Worm (Caenorhabditis elegans): Measurements from ENCODE around the gene F16F9.3.

F16F9.3 gene

DNA sequence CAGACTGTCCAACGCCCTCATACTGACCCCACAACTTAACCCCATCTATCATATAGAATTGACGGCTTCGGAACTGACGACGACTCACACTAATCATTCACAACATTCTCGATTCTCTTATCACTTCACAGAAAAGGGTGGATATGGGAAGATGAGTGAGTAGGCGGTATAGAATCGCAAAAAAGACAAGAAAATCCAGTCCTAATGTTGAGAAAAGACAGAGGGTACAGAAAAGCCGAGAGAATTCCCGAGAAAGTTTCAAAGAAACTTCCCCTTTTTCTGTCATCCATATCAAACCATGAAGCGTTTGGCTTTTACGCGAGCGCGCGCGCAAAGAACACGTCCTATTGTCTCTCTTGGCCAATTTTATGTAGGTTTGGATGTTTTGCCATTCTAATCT is 46.8 kb downstream of the F16F9.3 start:
- TF ChIP-seq ztf-11 (tag; optimal IDR thresholded peaks at IDR 0.05) (no peak), nhr-23 (tag; optimal IDR thresholded peaks at IDR 0.05) (no peak), nhr-21 (tag; optimal IDR thresholded peaks at IDR 0.05) (peak; percentile 60), ztf-1 (GFP tag; conservative IDR thresholded peaks at IDR 0.05) (no peak), nhr-77 (tag; optimal IDR thresholded peaks at IDR 0.05) (no peak), sma-3 (GFP tag; optimal IDR thresholded peaks at IDR 0.05) (no peak), unc-55 (GFP tag; optimal IDR thresholded peaks at IDR 0.05) (no peak)

DNA sequence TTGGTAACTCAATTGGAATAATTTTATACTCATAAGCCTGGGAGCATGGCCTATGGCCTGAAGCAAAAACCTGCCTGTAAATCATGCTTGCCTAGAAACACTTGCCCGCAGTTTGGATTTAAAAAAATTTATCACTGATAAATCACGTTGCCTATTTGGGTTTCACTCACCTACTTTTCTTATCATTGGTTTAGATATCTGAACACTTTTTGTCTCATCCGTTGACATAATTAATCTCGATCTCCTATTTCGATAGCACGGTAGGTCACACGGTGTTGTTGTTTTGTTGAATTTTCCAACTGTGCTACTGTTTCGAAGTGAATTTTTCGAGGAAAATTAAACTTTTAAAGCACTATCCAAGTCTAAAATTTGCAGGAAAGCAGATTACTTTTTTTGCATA is 49.6 kb downstream of the F16F9.3 start:
- TF ChIP-seq ztf-4 (tag; optimal IDR thresholded peaks at IDR 0.05) = no peak
- no peak for TF ChIP-seq sma-3 (GFP tag; optimal IDR thresholded peaks at IDR 0.05)
- no peak for TF ChIP-seq nhr-11 (tag; optimal IDR thresholded peaks at IDR 0.05)
- no peak for TF ChIP-seq ceh-82 (tag; optimal IDR thresholded peaks at IDR 0.05)
- no peak for TF ChIP-seq crh-2 (tag; optimal IDR thresholded peaks at IDR 0.05)
- TF ChIP-seq ceh-16 (tag; optimal IDR thresholded peaks at IDR 0.05) = no peak
- no peak for TF ChIP-seq lsy-2 (tag; optimal IDR thresholded peaks at IDR 0.05)
- no peak for TF ChIP-seq mdl-1 (tag; optimal IDR thresholded peaks at IDR 0.05)
- TF ChIP-seq ztf-11 (tag; optimal IDR thresholded peaks at IDR 0.05) = no peak
- TF ChIP-seq lin-39 (tag; optimal IDR thresholded peaks at IDR 0.05) = no peak
- TF ChIP-seq dmd-4 (tag; optimal IDR thresholded peaks at IDR 0.05) = no peak
- TF ChIP-seq sem-4 (tag; optimal IDR thresholded peaks at IDR 0.05) = no peak
- no peak for TF ChIP-seq egl-27 (tag; optimal IDR thresholded peaks at IDR 0.05)
- TF ChIP-seq nhr-237 (tag; optimal IDR thresholded peaks at IDR 0.05) = no peak
- TF ChIP-seq elt-3 (tag; optimal IDR thresholded peaks at IDR 0.05) = no peak
- TF ChIP-seq snpc-4 (tag; optimal IDR thresholded peaks at IDR 0.05) = no peak
- TF ChIP-seq ZK546.5 (tag; optimal IDR thresholded peaks at IDR 0.05) = no peak
- no peak for TF ChIP-seq ama-1 (optimal IDR thresholded peaks at IDR 0.05)
- no peak for TF ChIP-seq nhr-21 (tag; optimal IDR thresholded peaks at IDR 0.05)
- TF ChIP-seq mab-5 (tag; optimal IDR thresholded peaks at IDR 0.05) = no peak

DNA sequence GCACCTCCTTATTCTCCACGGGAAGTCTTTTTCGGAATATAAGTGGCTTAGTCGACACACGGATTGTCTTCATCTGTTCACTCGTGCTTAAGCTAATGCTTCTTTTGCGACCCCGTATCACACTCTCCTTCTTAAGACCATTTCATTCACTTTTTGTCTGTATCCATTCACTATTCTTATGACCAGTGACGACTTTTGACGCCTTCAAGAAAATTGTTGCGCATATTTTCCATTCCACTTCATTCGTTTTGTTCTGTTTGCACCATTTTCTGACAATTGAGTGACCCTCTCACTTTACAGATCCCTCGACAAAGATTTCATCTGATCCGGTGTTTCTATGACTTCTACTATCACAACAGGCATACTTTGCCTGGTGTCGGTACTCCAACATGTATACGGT is 50.2 kb downstream of the F16F9.3 start, which contains the start of gene H03E18.1:
Gene H03E18.1 (plus strand): TSS at position 301 of the 400 bp plus-strand sequence.
- TF ChIP-seq nhr-6 (tag; optimal IDR thresholded peaks at IDR 0.05) = no peak
- TF ChIP-seq nhr-10 (tag; optimal IDR thresholded peaks at IDR 0.05) = no peak
- TF ChIP-seq nhr-77 (tag; optimal IDR thresholded peaks at IDR 0.05) = no peak
- TF ChIP-seq ztf-1 (GFP tag; conservative IDR thresholded peaks at IDR 0.05) = no peak
- TF ChIP-seq alr-1 (tag; optimal IDR thresholded peaks at IDR 0.05) = no peak
- no peak for TF ChIP-seq nhr-23 (tag; optimal IDR thresholded peaks at IDR 0.05)
- TF ChIP-seq ztf-4 (tag; optimal IDR thresholded peaks at IDR 0.05) = no peak
- no peak for TF ChIP-seq peb-1 (tag; optimal IDR thresholded peaks at IDR 0.05)
- TF ChIP-seq ama-1 (optimal IDR thresholded peaks at IDR 0.05) = no peak
- no peak for TF ChIP-seq snpc-4 (tag; optimal IDR thresholded peaks at IDR 0.05)
- TF ChIP-seq unc-62 (GFP tag; optimal IDR thresholded peaks at IDR 0.05) = no peak
- no peak for TF ChIP-seq F13H6.1 (tag; optimal IDR thresholded peaks at IDR 0.05)
- TF ChIP-seq fos-1 (tag; optimal IDR thresholded peaks at IDR 0.05) = no peak
- TF ChIP-seq mdl-1 (tag; optimal IDR thresholded peaks at IDR 0.05) = no peak
- TF ChIP-seq sma-9 (GFP tag; optimal IDR thresholded peaks at IDR 0.05) = no peak
- TF ChIP-seq sma-9 (tag; optimal IDR thresholded peaks at IDR 0.05) = no peak
- no peak for TF ChIP-seq ztf-11 (tag; optimal IDR thresholded peaks at IDR 0.05)

DNA sequence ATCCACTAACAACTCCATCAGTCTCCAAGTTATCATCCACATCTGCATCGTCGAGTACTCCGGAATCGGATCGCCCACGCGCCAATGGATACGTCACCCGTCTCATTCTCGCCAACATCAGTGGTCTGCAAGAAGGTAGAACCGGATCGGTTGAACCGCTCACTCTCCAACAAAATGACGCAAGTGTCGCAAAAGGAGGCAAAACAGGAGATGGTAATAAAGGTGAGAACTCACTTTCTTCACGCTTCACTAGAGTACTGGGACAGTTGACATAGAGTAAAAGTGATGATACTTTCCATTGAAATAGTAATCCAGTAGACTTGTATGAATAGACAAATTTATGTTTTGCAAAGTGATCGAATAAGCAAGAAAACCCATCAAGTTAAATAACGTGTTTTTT is 51.7 kb downstream of the F16F9.3 start:
- TF ChIP-seq nhr-21 (tag; optimal IDR thresholded peaks at IDR 0.05) (peak; percentile 9), sem-4 (tag; optimal IDR thresholded peaks at IDR 0.05) (no peak)

All from whole organism, L2 larva.